Worm (Caenorhabditis elegans): ENCODE measurements around the gene poml-4.
A peak's percentile ranks its signal among the peaks of the same experiment; 100 is the strongest.

DNA sequence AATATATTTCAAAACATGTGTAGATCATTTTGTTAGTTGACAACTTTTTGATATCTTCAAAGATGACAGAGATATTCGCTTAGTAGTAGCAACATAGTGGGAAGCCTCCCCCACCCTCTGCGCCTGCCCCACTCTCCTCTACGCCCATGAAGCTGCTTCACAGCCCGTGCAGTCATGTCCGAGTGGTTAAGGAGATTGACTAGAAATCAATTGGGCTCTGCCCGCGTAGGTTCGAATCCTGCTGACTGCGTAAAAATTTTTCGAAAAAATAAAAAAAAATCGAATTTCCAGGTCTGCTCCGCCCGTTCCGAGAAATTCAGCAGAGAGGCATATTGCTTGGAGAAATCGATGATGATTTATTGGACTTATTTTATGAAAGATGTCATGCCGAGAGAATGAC lies 20.9 kb upstream of the poml-4 start:
- peak in 1 of 3 experiments; percentile 13 for TF ChIP-seq ceh-82 (tag; optimal IDR thresholded peaks at IDR 0.05)
- TF ChIP-seq fos-1 (tag; optimal IDR thresholded peaks at IDR 0.05), result no peak
- TF ChIP-seq fkh-10 (GFP tag; optimal IDR thresholded peaks at IDR 0.05), result peak; percentile 15

Data from whole organism, L1 larva.